Worm (Caenorhabditis elegans): ENCODE results near the gene C24A3.9.

DNA sequence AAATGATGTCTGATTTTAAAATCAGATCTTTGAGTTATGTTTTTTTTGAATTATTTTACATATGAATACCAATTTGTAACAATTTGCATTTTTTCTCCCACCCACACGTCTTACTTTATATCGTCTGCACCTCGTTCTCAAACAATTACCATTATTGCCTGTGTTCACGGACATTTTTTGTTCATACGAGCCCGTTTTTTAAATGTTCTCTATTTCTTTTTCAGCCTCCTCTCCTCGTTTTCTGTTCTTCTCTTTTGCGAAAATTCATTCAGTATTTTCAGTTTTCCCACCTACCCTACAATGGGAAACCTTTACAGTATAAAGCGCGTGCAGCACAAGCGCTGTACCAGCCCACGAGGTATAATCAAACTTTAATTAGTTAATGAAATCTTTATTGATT, 35.6 kb upstream of the C24A3.9 start, which contains the start of gene prdm-14:
- TF ChIP-seq lin-39 (tag; optimal IDR thresholded peaks at IDR 0.05): no peak
- TF ChIP-seq dmd-4 (tag; optimal IDR thresholded peaks at IDR 0.05): no peak
- no peak for TF ChIP-seq alr-1 (tag; optimal IDR thresholded peaks at IDR 0.05)
- TF ChIP-seq nhr-237 (tag; optimal IDR thresholded peaks at IDR 0.05): no peak

Measured in whole organism, L2 larva.